Fruit fly (Drosophila melanogaster) whole organism, embryonic: ENCODE measurements around the gene Jon65Aiii.

Experiments
- BEAF-32 ChIP-seq: fragments of 200-800 bp; sonication (Bioruptor generic); optimal IDR thresholded peaks from 3 replicates; lab custom pipeline; 2017; ENCODE audit warnings: missing biosample characterization, missing genetic modification characterization, mild to moderate bottlenecking, moderate library complexity, missing genetic modification reagents
- CG10979 ChIP-seq: fragments of 200-800 bp; sonication (Bioruptor generic); optimal IDR thresholded peaks from 2 replicates; lab custom pipeline; 2018; ENCODE audit warnings: missing biosample characterization, mild to moderate bottlenecking, missing genetic modification characterization, moderate library complexity
- CG11093 ChIP-seq: fragments of 200-800 bp; sonication (Bioruptor generic); IDR thresholded peaks from 3 replicates; pipeline ENCODE4 v1.3.6; 2022; ENCODE audit warnings: missing biosample characterization, missing genetic modification characterization
- CG11504 ChIP-seq: fragments of 200-800 bp; sonication (Bioruptor generic); optimal IDR thresholded peaks from 3 replicates; lab custom pipeline; 2019; ENCODE audit warnings: missing biosample characterization, mild to moderate bottlenecking, missing genetic modification characterization, moderate library complexity
- CG14014 ChIP-seq: fragments of 200-800 bp; sonication (Bioruptor generic); IDR thresholded peaks from 2 replicates; pipeline ENCODE4 v1.3.6; 2022; ENCODE audit warnings: missing biosample characterization, missing genetic modification characterization
- CG14441 ChIP-seq: fragments of 200-800 bp; sonication (Bioruptor generic); IDR thresholded peaks from 2 replicates; pipeline ENCODE4 v1.3.6; 2022; ENCODE audit warnings: missing biosample characterization, missing genetic modification characterization
- CG14710 ChIP-seq: fragments of 200-800 bp; sonication (Bioruptor generic); optimal IDR thresholded peaks from 3 replicates; lab custom pipeline; 2019; ENCODE audit warnings: missing biosample characterization, mild to moderate bottlenecking, missing genetic modification characterization, moderate library complexity
- CG15073 ChIP-seq: fragments of 200-800 bp; sonication (Bioruptor generic); optimal IDR thresholded peaks from 2 replicates; lab custom pipeline; 2016; ENCODE audit warnings: missing biosample characterization, missing genetic modification characterization
- CG1529 ChIP-seq: fragments of 200-800 bp; sonication (Bioruptor generic); optimal IDR thresholded peaks from 3 replicates; lab custom pipeline; 2018; ENCODE audit warnings: missing biosample characterization, missing genetic modification characterization
- CG15601 ChIP-seq: fragments of 200-800 bp; sonication (Bioruptor generic); optimal IDR thresholded peaks from 3 replicates; lab custom pipeline; 2019; ENCODE audit warnings: missing biosample characterization, mild to moderate bottlenecking, missing genetic modification characterization, moderate library complexity
- CG1647 ChIP-seq: fragments of 200-800 bp; sonication (Bioruptor generic); optimal IDR thresholded peaks from 3 replicates; lab custom pipeline; 2016; ENCODE audit warnings: missing biosample characterization, missing genetic modification characterization
- CG16815 ChIP-seq: fragments of 200-800 bp; sonication (Bioruptor generic); optimal IDR thresholded peaks from 3 replicates; lab custom pipeline; 2017; ENCODE audit warnings: missing biosample characterization, mild to moderate bottlenecking, missing genetic modification characterization
- CG1792 ChIP-seq: fragments of 200-800 bp; sonication (Bioruptor generic); optimal IDR thresholded peaks from 2 replicates; lab custom pipeline; 2016; ENCODE audit warnings: missing biosample characterization, missing genetic modification characterization
- CG18476 ChIP-seq: fragments of 200-800 bp; sonication (Bioruptor generic); optimal IDR thresholded peaks from 2 replicates; lab custom pipeline; 2016; ENCODE audit warnings: missing biosample characterization, mild to moderate bottlenecking, missing genetic modification characterization
- CG2199 ChIP-seq: fragments of 200-800 bp; sonication (Bioruptor generic); IDR thresholded peaks from 3 replicates; pipeline ENCODE4 v1.3.6; 2022; ENCODE audit warnings: missing biosample characterization, missing genetic modification characterization
- CG30431 ChIP-seq: fragments of 200-800 bp; sonication (Bioruptor generic); optimal IDR thresholded peaks from 2 replicates; lab custom pipeline; 2017; ENCODE audit warnings: missing biosample characterization, missing genetic modification characterization
- CG31388 ChIP-seq: fragments of 200-800 bp; sonication (Bioruptor generic); optimal IDR thresholded peaks from 2 replicates; lab custom pipeline; 2016; ENCODE audit warnings: missing biosample characterization, missing genetic modification characterization
- CG32767 ChIP-seq: fragments of 200-800 bp; sonication (Bioruptor generic); IDR thresholded peaks from 2 replicates; pipeline ENCODE4 v1.3.6; 2022; ENCODE audit warnings: missing biosample characterization, missing genetic modification characterization
- CG32772 ChIP-seq: fragments of 200-800 bp; sonication (Bioruptor generic); IDR thresholded peaks from 2 replicates; pipeline ENCODE4 v1.3.6; 2022; ENCODE audit warnings: missing biosample characterization, missing genetic modification characterization
- CG34224 ChIP-seq: fragments of 200-800 bp; sonication (Bioruptor generic); IDR thresholded peaks from 3 replicates; pipeline ENCODE4 v1.3.6; 2022; ENCODE audit warnings: missing biosample characterization, missing genetic modification characterization; ENCODE audit not compliant: partially characterized antibody
- CG6272 ChIP-seq: fragments of 200-800 bp; sonication (Bioruptor generic); IDR thresholded peaks from 2 replicates; pipeline ENCODE4 v1.3.6; 2022; ENCODE audit warnings: missing biosample characterization, missing genetic modification characterization
- CG6765 ChIP-seq: fragments of 200-800 bp; sonication (Bioruptor generic); optimal IDR thresholded peaks from 3 replicates; lab custom pipeline; 2017; ENCODE audit warnings: missing biosample characterization, mild to moderate bottlenecking, missing genetic modification characterization
- CG7372 ChIP-seq: fragments of 200-800 bp; sonication (Bioruptor generic); IDR thresholded peaks from 2 replicates; pipeline ENCODE4 v1.3.6; 2022; ENCODE audit warnings: missing biosample characterization, missing genetic modification characterization
- CG8290 ChIP-seq, 3 experiments: fragments of 200-800 bp; sonication (Bioruptor generic); optimal IDR thresholded peaks; 2 replicates each; lab custom pipeline; 2016 to 2019; ENCODE audit warnings: missing biosample characterization in 3 of 3, missing genetic modification characterization in 3 of 3, mild to moderate bottlenecking in 2 of 3, moderate library complexity in 1 of 3
- CTCF ChIP-seq: fragments of 200-800 bp; sonication (Bioruptor generic); optimal IDR thresholded peaks from 2 replicates; lab custom pipeline; 2017; ENCODE audit warnings: missing biosample characterization, mild to moderate bottlenecking, missing genetic modification characterization, moderate library complexity
- Dll ChIP-seq: fragments of 200-800 bp; sonication (Bioruptor generic); IDR thresholded peaks from 4 replicates; pipeline ENCODE4 v1.3.6; 2022; ENCODE audit warnings: missing biosample characterization, missing genetic modification characterization; ENCODE audit not compliant: partially characterized antibody
- Fer1 ChIP-seq: fragments of 200-800 bp; sonication (Bioruptor generic); optimal IDR thresholded peaks from 2 replicates; lab custom pipeline; 2017; ENCODE audit warnings: missing biosample characterization, mild to moderate bottlenecking, missing genetic modification characterization
- Lpt ChIP-seq: fragments of >200 bp; optimal IDR thresholded peaks from 2 replicates; lab custom pipeline; 2018; ENCODE audit warnings: missing biosample characterization, missing genetic modification characterization
- Poxn ChIP-seq: fragments of 200-800 bp; sonication (Bioruptor generic); IDR thresholded peaks from 2 replicates; pipeline ENCODE4 v1.3.6; 2022; ENCODE audit warnings: missing biosample characterization, missing genetic modification characterization
- Rx ChIP-seq: fragments of 200-800 bp; sonication (Bioruptor generic); IDR thresholded peaks from 2 replicates; pipeline ENCODE4 v1.3.6; 2022; ENCODE audit warnings: missing biosample characterization, missing genetic modification characterization
- Sox100B ChIP-seq: fragments of 200-800 bp; sonication (Bioruptor generic); optimal IDR thresholded peaks from 3 replicates; lab custom pipeline; 2018; ENCODE audit warnings: missing biosample characterization, mild to moderate bottlenecking, missing genetic modification characterization
- Ssrp ChIP-seq: fragments of 200-800 bp; sonication (Bioruptor generic); optimal IDR thresholded peaks from 2 replicates; lab custom pipeline; 2018; ENCODE audit warnings: missing biosample characterization, mild to moderate bottlenecking, missing genetic modification characterization, moderate library complexity
- Stat92E ChIP-seq, 3 experiments: fragments of >200 bp in 2 of 3; fragments of 200-800 bp in 1 of 3; sonication (Bioruptor generic) in 1 of 3; optimal IDR thresholded peaks; 2 replicates each; lab custom pipeline; 2017 to 2019; ENCODE audit warnings: missing biosample characterization in 3 of 3, missing genetic modification characterization in 3 of 3, mild to moderate bottlenecking in 1 of 3, moderate library complexity in 1 of 3
- Tbp ChIP-seq: fragments of >200 bp; optimal IDR thresholded peaks from 2 replicates; lab custom pipeline; 2018; ENCODE audit warnings: missing biosample characterization, missing genetic modification characterization
- YL-1 ChIP-seq: fragments of 200-800 bp; sonication (Bioruptor generic); optimal IDR thresholded peaks from 3 replicates; lab custom pipeline; 2017; ENCODE audit warnings: missing biosample characterization, mild to moderate bottlenecking, missing genetic modification characterization
- amos ChIP-seq: fragments of 200-800 bp; sonication (Bioruptor generic); IDR thresholded peaks from 2 replicates; pipeline ENCODE4 v1.3.6; 2022; ENCODE audit warnings: missing biosample characterization, missing genetic modification characterization; ENCODE audit not compliant: partially characterized antibody
- cg ChIP-seq: fragments of 200-800 bp; sonication (Bioruptor generic); optimal IDR thresholded peaks from 3 replicates; lab custom pipeline; 2019; ENCODE audit warnings: missing biosample characterization, mild to moderate bottlenecking, missing genetic modification characterization, moderate library complexity
- chn ChIP-seq: fragments of 200-800 bp; sonication (Bioruptor generic); optimal IDR thresholded peaks from 2 replicates; lab custom pipeline; 2016; ENCODE audit warnings: missing biosample characterization, missing genetic modification characterization
- insv ChIP-seq, 2 experiments: fragments of 200-800 bp; sonication (Bioruptor generic); optimal IDR thresholded peaks; 3 replicates each; lab custom pipeline; 2016 to 2018; ENCODE audit warnings: missing biosample characterization in 2 of 2, missing genetic modification characterization in 2 of 2
- jigr1 ChIP-seq: fragments of 200-800 bp; sonication (Bioruptor generic); IDR thresholded peaks from 3 replicates; pipeline ENCODE4 v1.3.6; 2022; ENCODE audit warnings: missing biosample characterization, missing genetic modification characterization
- ken ChIP-seq: fragments of 200-800 bp; sonication (Bioruptor generic); IDR thresholded peaks from 3 replicates; pipeline ENCODE4 v1.3.6; 2022; ENCODE audit warnings: missing biosample characterization, missing genetic modification characterization
- mld ChIP-seq: fragments of 200-800 bp; sonication (Bioruptor generic); IDR thresholded peaks from 3 replicates; pipeline ENCODE4 v1.3.6; 2022; ENCODE audit warnings: missing biosample characterization, missing genetic modification characterization; ENCODE audit not compliant: partially characterized antibody
- nerfin-1 ChIP-seq: fragments of 200-800 bp; sonication (Bioruptor generic); optimal IDR thresholded peaks from 3 replicates; lab custom pipeline; 2019; ENCODE audit warnings: missing biosample characterization, mild to moderate bottlenecking, missing genetic modification characterization, moderate library complexity
- pzg ChIP-seq: fragments of 200-800 bp; sonication (Bioruptor generic); optimal IDR thresholded peaks from 3 replicates; lab custom pipeline; 2018; ENCODE audit warnings: missing biosample characterization, mild to moderate bottlenecking, missing genetic modification characterization, moderate library complexity
- ranshi ChIP-seq: fragments of 200-800 bp; sonication (Bioruptor generic); IDR thresholded peaks from 2 replicates; pipeline ENCODE4 v1.3.6; 2022; ENCODE audit warnings: missing biosample characterization, missing genetic modification characterization
- sens ChIP-seq: fragments of 200-800 bp; sonication (Bioruptor generic); peaks from one replicate; lab custom pipeline; 2016; ENCODE audit warnings: missing biosample characterization, missing genetic modification characterization
- seq ChIP-seq: fragments of 200-800 bp; sonication (Bioruptor generic); IDR thresholded peaks from 2 replicates; pipeline ENCODE4 v1.3.6; 2022; ENCODE audit warnings: missing biosample characterization, missing genetic modification characterization
- ssp ChIP-seq: fragments of 200-800 bp; sonication (Bioruptor generic); IDR thresholded peaks from 2 replicates; pipeline ENCODE4 v1.3.6; 2022; ENCODE audit warnings: missing biosample characterization, missing genetic modification characterization
- trem ChIP-seq: fragments of 200-800 bp; optimal IDR thresholded peaks from 3 replicates; lab custom pipeline; 2019; ENCODE audit warnings: missing biosample characterization, mild to moderate bottlenecking, missing genetic modification characterization, moderate library complexity
- vvl ChIP-seq: fragments of 200-800 bp; sonication (Bioruptor generic); IDR thresholded peaks from 2 replicates; pipeline ENCODE4 v1.3.6; 2022; ENCODE audit warnings: missing biosample characterization, missing genetic modification characterization
- zfh2 ChIP-seq: fragments of 200-800 bp; sonication (Bioruptor generic); optimal IDR thresholded peaks from 2 replicates; lab custom pipeline; 2016; ENCODE audit warnings: missing biosample characterization, missing genetic modification characterization

Jon65Aiii gene

dm6 chr3L:6082561-6082960, 32.0 kb downstream of the Jon65Aiii start, which contains the start of gene CG13293 (continued):
- TF ChIP-seq CG8290 (GFP tag; optimal IDR thresholded peaks at IDR 0.05; lab: Kevin White, UChicago) (no peak), CG8290 (tag; optimal IDR thresholded peaks at IDR 0.05; lab: Kevin White, UChicago) (peak in 1 of 2 experiments; percentile 43), ken (no peak), CG14441 (GFP tag; lab: Robert Waterston, UW) (no peak), CG14710 (tag; lab: Kevin White, UChicago) (peak; percentile 17), CG31388 (GFP tag; lab: Kevin White, UChicago) (no peak), insv (GFP tag; optimal IDR thresholded peaks at IDR 0.05; lab: Kevin White, UChicago) (peak in 1 of 2 experiments; percentile 20), CG2199 (GFP tag; lab: Robert Waterston, UW) (no peak), CG1792 (GFP tag; lab: Kevin White, UChicago) (no peak), nerfin-1 (tag; lab: Kevin White, UChicago) (peak; percentile 15), CG10979 (tag; lab: Kevin White, UChicago) (peak; percentile 16), CG32772 (GFP tag; lab: Robert Waterston, UW) (no peak), cg (GFP tag; lab: Kevin White, UChicago) (no peak), pzg (GFP tag; lab: Kevin White, UChicago) (peak; percentile 63), CG34224 (GFP tag; lab: Robert Waterston, UW) (no peak), CG15601 (no peak), CG7372 (GFP tag; lab: Robert Waterston, UW) (no peak), CG11093 (0 out of 3 replicates have a peak, but pooled peaks have one; percentile 8), vvl (GFP tag; lab: Robert Waterston, UW) (peak; percentile 32; the same call in 1 of the 2 replicates), CG11504 (peak; percentile 12), CG14014 (no peak), YL-1 (GFP tag; lab: Kevin White, UChicago) (peak; percentile 50), Stat92E (GFP tag; optimal IDR thresholded peaks at IDR 0.05; lab: Kevin White, UChicago) (no peak), sens (GFP tag; lab: Kevin White, UChicago) (peak; percentile 62), seq (GFP tag; lab: Robert Waterston, UW) (peak; percentile 97), mld (GFP tag; lab: Robert Waterston, UW) (no peak), CG6272 (GFP tag; lab: Robert Waterston, UW) (no peak), BEAF-32 (GFP tag; lab: Kevin White, UChicago) (no peak), trem (tag; lab: Kevin White, UChicago) (peak; percentile 1), CG16815 (GFP tag; lab: Kevin White, UChicago) (no peak), Lpt (no peak), Poxn (no peak), Fer1 (GFP tag; lab: Kevin White, UChicago) (peak; percentile 17), CG1647 (GFP tag; lab: Kevin White, UChicago) (no peak), Rx (GFP tag; lab: Robert Waterston, UW) (peak; percentile 24; the same call in 1 of the 2 replicates), CG1529 (no peak), chn (no peak), Ssrp (tag; lab: Kevin White, UChicago) (no peak), amos (GFP tag; lab: Robert Waterston, UW) (0 out of 2 replicates have a peak, but pooled peaks have one; percentile 11), jigr1 (GFP tag; lab: Robert Waterston, UW) (no peak), CTCF (peak; percentile 93), ssp (GFP tag; lab: Robert Waterston, UW) (0 out of 2 replicates have a peak, but pooled peaks have one; percentile 9), CG15073 (GFP tag; lab: Kevin White, UChicago) (no peak), CG18476 (GFP tag; lab: Kevin White, UChicago) (peak; percentile 90), Tbp (GFP tag; lab: Kevin White, UChicago) (no peak), Dll (no peak), zfh2 (GFP tag; lab: Kevin White, UChicago) (no peak), CG6765 (no peak), Sox100B (GFP tag; lab: Kevin White, UChicago) (no peak), CG30431 (GFP tag; lab: Kevin White, UChicago) (no peak), CG32767 (GFP tag; lab: Robert Waterston, UW) (no peak), ranshi (no peak)
